Fruit fly (Drosophila melanogaster) whole organism, embryonic: Measurements from ENCODE around the gene Inx5.

Source experiments
- Blimp-1 ChIP-seq: fragments of 200-800 bp; sonication (Bioruptor generic); optimal IDR thresholded peaks from 3 replicates; lab custom pipeline; 2018; ENCODE audit warnings: missing biosample characterization, missing genetic modification characterization, mild to moderate bottlenecking, moderate library complexity, missing genetic modification reagents
- BtbVII ChIP-seq: fragments of 200-800 bp; sonication (Bioruptor generic); optimal IDR thresholded peaks from 3 replicates; lab custom pipeline; 2017; ENCODE audit warnings: missing biosample characterization, mild to moderate bottlenecking, missing genetic modification characterization
- CG10274 ChIP-seq: fragments of 200-800 bp; sonication (Bioruptor generic); optimal IDR thresholded peaks from 3 replicates; lab custom pipeline; 2017; ENCODE audit warnings: missing biosample characterization, mild to moderate bottlenecking, missing genetic modification characterization
- CG12155 ChIP-seq: fragments of 200-800 bp; sonication (Bioruptor generic); optimal IDR thresholded peaks from 3 replicates; lab custom pipeline; 2016; ENCODE audit warnings: missing biosample characterization, missing genetic modification characterization
- CG13775 ChIP-seq: fragments of 200-800 bp; sonication (Bioruptor generic); optimal IDR thresholded peaks from 3 replicates; lab custom pipeline; 2017; ENCODE audit warnings: missing biosample characterization, mild to moderate bottlenecking, missing genetic modification characterization
- CG14965 ChIP-seq: fragments of 200-800 bp; sonication (Bioruptor generic); optimal IDR thresholded peaks from 2 replicates; lab custom pipeline; 2016; ENCODE audit warnings: missing biosample characterization, missing genetic modification characterization, borderline replicate concordance
- CG1529 ChIP-seq: fragments of 200-800 bp; sonication (Bioruptor generic); optimal IDR thresholded peaks from 3 replicates; lab custom pipeline; 2018; ENCODE audit warnings: missing biosample characterization, missing genetic modification characterization
- CG1647 ChIP-seq: fragments of 200-800 bp; sonication (Bioruptor generic); optimal IDR thresholded peaks from 3 replicates; lab custom pipeline; 2016; ENCODE audit warnings: missing biosample characterization, missing genetic modification characterization
- CG16815 ChIP-seq: fragments of 200-800 bp; sonication (Bioruptor generic); optimal IDR thresholded peaks from 3 replicates; lab custom pipeline; 2017; ENCODE audit warnings: missing biosample characterization, mild to moderate bottlenecking, missing genetic modification characterization
- CG16863 ChIP-seq: fragments of 200-800 bp; sonication (Bioruptor generic); optimal IDR thresholded peaks from 3 replicates; lab custom pipeline; 2016; ENCODE audit warnings: missing biosample characterization, missing genetic modification characterization
- CG17385 ChIP-seq: fragments of 200-800 bp; sonication (Bioruptor generic); optimal IDR thresholded peaks from 3 replicates; lab custom pipeline; 2018; ENCODE audit warnings: missing biosample characterization, mild to moderate bottlenecking, missing genetic modification characterization
- CG3726 ChIP-seq: fragments of 200-800 bp; sonication (Bioruptor generic); IDR thresholded peaks from 3 replicates; pipeline ENCODE4, ENCODE4 v1.3.6; 2022; ENCODE audit warnings: missing biosample characterization, missing genetic modification characterization
- CG4854 ChIP-seq: fragments of 200-800 bp; sonication (Bioruptor generic); optimal IDR thresholded peaks from 2 replicates; lab custom pipeline; 2016; ENCODE audit warnings: missing biosample characterization, missing genetic modification characterization, inconsistent platforms
- CG6254 ChIP-seq: fragments of 200-800 bp; sonication (Bioruptor generic); optimal IDR thresholded peaks from 3 replicates; lab custom pipeline; 2017; ENCODE audit warnings: mild to moderate bottlenecking, missing biosample characterization, missing genetic modification reagents, missing genetic modification characterization
- CG9727 ChIP-seq: fragments of 200-800 bp; sonication (Bioruptor generic); optimal IDR thresholded peaks from 3 replicates; lab custom pipeline; 2017; ENCODE audit warnings: missing biosample characterization, mild to moderate bottlenecking, missing genetic modification characterization
- Chrac-16 ChIP-seq: fragments of 200-800 bp; sonication (Bioruptor generic); optimal IDR thresholded peaks from 3 replicates; lab custom pipeline; 2016; ENCODE audit warnings: missing biosample characterization, missing genetic modification characterization
- Dbx ChIP-seq: fragments of 200-800 bp; sonication (Bioruptor generic); IDR thresholded peaks from 3 replicates; pipeline ENCODE4 v1.3.6; 2022; ENCODE audit warnings: missing biosample characterization, missing genetic modification characterization
- Dll ChIP-seq: fragments of 200-800 bp; sonication (Bioruptor generic); IDR thresholded peaks from 4 replicates; pipeline ENCODE4 v1.3.6; 2022; ENCODE audit warnings: missing biosample characterization, missing genetic modification characterization; ENCODE audit not compliant: partially characterized antibody
- Eip74EF ChIP-seq, 2 experiments: fragments of 200-800 bp in 1 of 2; fragments of >200 bp in 1 of 2; sonication (Bioruptor generic) in 1 of 2; optimal IDR thresholded peaks; 2 replicates each; lab custom pipeline; 2017 to 2019; ENCODE audit warnings: missing biosample characterization in 2 of 2, missing genetic modification characterization in 2 of 2, mild to moderate bottlenecking in 1 of 2, moderate library complexity in 1 of 2
- Ets97D ChIP-seq: fragments of 200-800 bp; sonication (Bioruptor generic); optimal IDR thresholded peaks from 3 replicates; lab custom pipeline; 2016; ENCODE audit warnings: missing biosample characterization, missing genetic modification characterization
- Gug ChIP-seq: fragments of 200-800 bp; sonication (Bioruptor generic); IDR thresholded peaks from 4 replicates; pipeline ENCODE4 v1.3.6; 2022; ENCODE audit warnings: missing biosample characterization, missing genetic modification characterization
- Kr ChIP-seq: fragments of 200-800 bp; sonication (Bioruptor generic); optimal IDR thresholded peaks from 2 replicates; lab custom pipeline; 2017; ENCODE audit warnings: missing biosample characterization, mild to moderate bottlenecking, missing genetic modification characterization
- MESR4 ChIP-seq: fragments of 200-800 bp; sonication (Bioruptor generic); optimal IDR thresholded peaks from 2 replicates; lab custom pipeline; 2018; ENCODE audit warnings: missing biosample characterization, mild to moderate bottlenecking, missing genetic modification characterization, moderate library complexity
- Med ChIP-seq: fragments of 200-800 bp; sonication (Bioruptor generic); peaks from one replicate; lab custom pipeline; 2016; ENCODE audit warnings: missing biosample characterization, missing genetic modification characterization, mild to moderate bottlenecking, inconsistent platforms, moderate library complexity
- Ravus ChIP-seq: fragments of 200-800 bp; sonication (Bioruptor generic); IDR thresholded peaks from 2 replicates; pipeline ENCODE4 v1.3.6; 2022; ENCODE audit warnings: missing biosample characterization, missing genetic modification characterization
- Sox102F ChIP-seq: fragments of 200-800 bp; sonication (Bioruptor generic); optimal IDR thresholded peaks from 2 replicates; lab custom pipeline; 2018; ENCODE audit warnings: missing biosample characterization, mild to moderate bottlenecking, missing genetic modification characterization, moderate library complexity
- az2 ChIP-seq: fragments of 200-800 bp; sonication (Bioruptor generic); optimal IDR thresholded peaks from 3 replicates; lab custom pipeline; 2016; ENCODE audit warnings: missing biosample characterization, missing genetic modification characterization
- bab2 ChIP-seq: fragments of 200-800 bp; sonication (Bioruptor generic); optimal IDR thresholded peaks from 2 replicates; lab custom pipeline; 2016; ENCODE audit warnings: missing biosample characterization, missing genetic modification characterization
- cwo ChIP-seq: fragments of 200-800 bp; sonication (Bioruptor generic); optimal IDR thresholded peaks from 3 replicates; lab custom pipeline; 2017; ENCODE audit warnings: missing biosample characterization, missing genetic modification characterization, mild to moderate bottlenecking, moderate library complexity, missing genetic modification reagents
- dan ChIP-seq: fragments of 200-800 bp; sonication (Bioruptor generic); IDR thresholded peaks from 2 replicates; pipeline ENCODE4 v1.3.6; 2022; ENCODE audit warnings: missing biosample characterization, missing genetic modification characterization
- dimm ChIP-seq: fragments of 200-800 bp; sonication (Bioruptor generic); IDR thresholded peaks from 2 replicates; pipeline ENCODE4 v1.3.6; 2022; ENCODE audit warnings: missing biosample characterization, missing genetic modification characterization
- ftz-f1 ChIP-seq: fragments of 200-800 bp; sonication (Bioruptor generic); optimal IDR thresholded peaks from 2 replicates; lab custom pipeline; 2016; ENCODE audit warnings: missing biosample characterization, missing genetic modification characterization
- gcm2 ChIP-seq: fragments of 200-800 bp; sonication (Bioruptor generic); optimal IDR thresholded peaks from 2 replicates; lab custom pipeline; 2016; ENCODE audit warnings: missing biosample characterization, missing genetic modification characterization
- grau ChIP-seq: fragments of 200-800 bp; optimal IDR thresholded peaks from 3 replicates; lab custom pipeline; 2019; ENCODE audit warnings: missing biosample characterization, mild to moderate bottlenecking, missing genetic modification characterization, moderate library complexity
- gro ChIP-seq: fragments of 200-800 bp; sonication (Bioruptor generic); optimal IDR thresholded peaks from 2 replicates; lab custom pipeline; 2016; ENCODE audit warnings: missing biosample characterization, missing genetic modification characterization
- ham ChIP-seq: fragments of 200-800 bp; sonication (Bioruptor generic); IDR thresholded peaks from 2 replicates; pipeline ENCODE4 v1.3.6; 2022; ENCODE audit warnings: missing biosample characterization, missing genetic modification characterization
- jigr1 ChIP-seq: fragments of 200-800 bp; sonication (Bioruptor generic); IDR thresholded peaks from 3 replicates; pipeline ENCODE4 v1.3.6; 2022; ENCODE audit warnings: missing biosample characterization, missing genetic modification characterization
- maf-S ChIP-seq: fragments of 200-800 bp; sonication (Bioruptor generic); optimal IDR thresholded peaks from 2 replicates; lab custom pipeline; 2016; ENCODE audit warnings: missing biosample characterization, missing genetic modification characterization
- nom ChIP-seq: fragments of 200-800 bp; sonication (Bioruptor generic); optimal IDR thresholded peaks from 2 replicates; lab custom pipeline; 2017; ENCODE audit warnings: missing biosample characterization, missing genetic modification characterization, mild to moderate bottlenecking, moderate library complexity, missing genetic modification reagents
- odd ChIP-seq: fragments of 200-800 bp; sonication (Bioruptor generic); optimal IDR thresholded peaks from 2 replicates; lab custom pipeline; 2017; ENCODE audit warnings: missing biosample characterization, mild to moderate bottlenecking, missing genetic modification characterization
- ranshi ChIP-seq: fragments of 200-800 bp; sonication (Bioruptor generic); IDR thresholded peaks from 2 replicates; pipeline ENCODE4 v1.3.6; 2022; ENCODE audit warnings: missing biosample characterization, missing genetic modification characterization
- ro ChIP-seq: fragments of 200-800 bp; sonication (Bioruptor generic); IDR thresholded peaks from 2 replicates; pipeline ENCODE4 v1.3.6; 2022; ENCODE audit warnings: missing biosample characterization, missing genetic modification characterization
- sd ChIP-seq: fragments of 200-800 bp; sonication (Bioruptor generic); optimal IDR thresholded peaks from 3 replicates; lab custom pipeline; 2018; ENCODE audit warnings: missing biosample characterization, mild to moderate bottlenecking, missing genetic modification characterization, moderate library complexity
- slou ChIP-seq: fragments of 200-800 bp; sonication (Bioruptor generic); optimal IDR thresholded peaks from 3 replicates; lab custom pipeline; 2016; ENCODE audit warnings: missing biosample characterization, missing genetic modification characterization
- so ChIP-seq: fragments of 200-800 bp; sonication (Bioruptor generic); IDR thresholded peaks from 3 replicates; pipeline ENCODE4 v1.3.6; 2022; ENCODE audit warnings: missing biosample characterization, missing genetic modification characterization
- stc ChIP-seq: fragments of 200-800 bp; sonication (Bioruptor generic); IDR thresholded peaks from 2 replicates; pipeline ENCODE4 v1.3.6; 2022; ENCODE audit warnings: missing biosample characterization, missing genetic modification characterization
- sug ChIP-seq: fragments of 200-800 bp; optimal IDR thresholded peaks from 2 replicates; lab custom pipeline; 2019; ENCODE audit warnings: missing biosample characterization, mild to moderate bottlenecking, missing genetic modification characterization, moderate library complexity
- unc-4 ChIP-seq: fragments of 200-800 bp; sonication (Bioruptor generic); IDR thresholded peaks from 2 replicates; pipeline ENCODE4 v1.3.6; 2022; ENCODE audit warnings: missing biosample characterization, missing genetic modification characterization; ENCODE audit not compliant: partially characterized antibody
- vvl ChIP-seq: fragments of 200-800 bp; sonication (Bioruptor generic); IDR thresholded peaks from 2 replicates; pipeline ENCODE4 v1.3.6; 2022; ENCODE audit warnings: missing biosample characterization, missing genetic modification characterization
- zfh2 ChIP-seq: fragments of 200-800 bp; sonication (Bioruptor generic); optimal IDR thresholded peaks from 2 replicates; lab custom pipeline; 2016; ENCODE audit warnings: missing biosample characterization, missing genetic modification characterization

The Inx5 gene

dm6 chrX:19155922-19156437 lies 14.7 kb downstream of the Inx5 start (continued):
- TF ChIP-seq ro (GFP tag; lab: Robert Waterston, UW): peak; percentile 57
- no peak; the same call in 1 of the 2 replicates for TF ChIP-seq Ravus (GFP tag; lab: Robert Waterston, UW)
- peak; percentile 76 for TF ChIP-seq CG1529 (GFP tag; lab: Kevin White, UChicago)
- no peak for TF ChIP-seq Kr (GFP tag; lab: Kevin White, UChicago)
- TF ChIP-seq ranshi (GFP tag; lab: Robert Waterston, UW): peak; percentile 82
- peak; percentile 77; the same call in 2 of the 3 replicates for TF ChIP-seq CG3726
- peak; percentile 87 for TF ChIP-seq sd
- TF ChIP-seq grau (tag; lab: Kevin White, UChicago): peak; percentile 82
- no peak for TF ChIP-seq Ets97D (GFP tag; lab: Kevin White, UChicago)
- TF ChIP-seq Gug (GFP tag; lab: Robert Waterston, UW): peak; percentile 63; the same call in 3 of the 4 replicates
- TF ChIP-seq CG10274 (GFP tag; lab: Kevin White, UChicago): peak; percentile 47
- TF ChIP-seq jigr1 (GFP tag; lab: Robert Waterston, UW): no peak
- peak; percentile 8 for TF ChIP-seq MESR4 (GFP tag; lab: Kevin White, UChicago)
- TF ChIP-seq CG1647 (GFP tag; lab: Kevin White, UChicago): peak; percentile 34
- TF ChIP-seq Dll (GFP tag; lab: Robert Waterston, UW): no peak
- TF ChIP-seq CG4854 (GFP tag; lab: Kevin White, UChicago): peak; percentile 24
- peak in 1 of 2 experiments; percentile 68 for TF ChIP-seq Eip74EF (GFP tag; optimal IDR thresholded peaks at IDR 0.05; lab: Kevin White, UChicago)
- TF ChIP-seq gro (GFP tag; lab: Kevin White, UChicago): no peak
- peak; percentile 69 for TF ChIP-seq CG12155
- peak; percentile 82 for TF ChIP-seq odd
- peak; percentile 78 for TF ChIP-seq dan (GFP tag; lab: Robert Waterston, UW)
- peak; percentile 53 for TF ChIP-seq BtbVII (GFP tag; lab: Kevin White, UChicago)
- peak; percentile 56 for TF ChIP-seq Sox102F (GFP tag; lab: Kevin White, UChicago)
- peak; percentile 96 for TF ChIP-seq CG9727 (GFP tag; lab: Kevin White, UChicago)
- no peak for TF ChIP-seq ftz-f1 (GFP tag; lab: Kevin White, UChicago)
- peak; percentile 85 for TF ChIP-seq Dbx (GFP tag; lab: Robert Waterston, UW)
- peak; percentile 82 for TF ChIP-seq Med (GFP tag; lab: Kevin White, UChicago)
- peak; percentile 78 for TF ChIP-seq az2
- TF ChIP-seq CG17385 (GFP tag; lab: Kevin White, UChicago): peak; percentile 72
- peak; percentile 76 for TF ChIP-seq CG6254
- TF ChIP-seq gcm2: no peak
- peak; percentile 90 for TF ChIP-seq CG16815 (GFP tag; lab: Kevin White, UChicago)
- TF ChIP-seq Chrac-16 (GFP tag; lab: Kevin White, UChicago): peak; percentile 85
- peak; percentile 88 for TF ChIP-seq CG13775 (GFP tag; lab: Kevin White, UChicago)
- TF ChIP-seq maf-S: no peak
- TF ChIP-seq Blimp-1 (GFP tag; lab: Kevin White, UChicago): peak; percentile 95
- TF ChIP-seq bab2 (GFP tag; lab: Kevin White, UChicago): peak; percentile 29
- TF ChIP-seq nom (GFP tag; lab: Kevin White, UChicago): peak; percentile 81
- TF ChIP-seq so: peak; percentile 61; the same call in 2 of the 3 replicates
- TF ChIP-seq stc (GFP tag; lab: Robert Waterston, UW): peak; percentile 58; the same call in 1 of the 2 replicates
- TF ChIP-seq vvl: peak; percentile 91
- TF ChIP-seq slou (GFP tag; lab: Kevin White, UChicago): peak; percentile 34
- TF ChIP-seq dimm (GFP tag; lab: Robert Waterston, UW): peak; percentile 35; the same call in 1 of the 2 replicates
- TF ChIP-seq CG16863 (GFP tag; lab: Kevin White, UChicago): peak; percentile 24
- TF ChIP-seq ham (GFP tag; lab: Robert Waterston, UW): no peak
- no peak for TF ChIP-seq CG14965 (GFP tag; lab: Kevin White, UChicago)
- TF ChIP-seq sug (tag; lab: Kevin White, UChicago): peak; percentile 35
- no peak for TF ChIP-seq unc-4 (GFP tag; lab: Robert Waterston, UW)
- TF ChIP-seq cwo (GFP tag; lab: Kevin White, UChicago): peak; percentile 45
- no peak for TF ChIP-seq zfh2 (GFP tag; lab: Kevin White, UChicago)
